Fruit fly (Drosophila melanogaster) whole organism, embryonic: Measurements from ENCODE around the gene Roc1b.

Experiments used
- BtbVII ChIP-seq: fragments of 200-800 bp; sonication (Bioruptor generic); optimal IDR thresholded peaks from 3 replicates; lab custom pipeline; 2017; ENCODE audit warnings: missing biosample characterization, mild to moderate bottlenecking, missing genetic modification characterization
- CG10147 ChIP-seq: fragments of 200-800 bp; sonication (Bioruptor generic); optimal IDR thresholded peaks from 2 replicates; lab custom pipeline; 2019; ENCODE audit warnings: missing biosample characterization, mild to moderate bottlenecking, missing genetic modification characterization, moderate library complexity
- CG10209 ChIP-seq: fragments of 200-800 bp; sonication (Bioruptor generic); optimal IDR thresholded peaks from 3 replicates; lab custom pipeline; 2017; ENCODE audit warnings: missing biosample characterization, mild to moderate bottlenecking, missing genetic modification characterization, missing genetic modification reagents
- CG11085 ChIP-seq: fragments of 200-800 bp; sonication (Bioruptor generic); IDR thresholded peaks from 2 replicates; pipeline ENCODE4 v1.3.6; 2022; ENCODE audit warnings: missing biosample characterization, missing genetic modification characterization
- CG11695 ChIP-seq: fragments of 200-800 bp; sonication (Bioruptor generic); IDR thresholded peaks from 3 replicates; pipeline ENCODE4 v1.3.6; 2022; ENCODE audit warnings: missing biosample characterization, missing genetic modification characterization
- CG12071 ChIP-seq: fragments of 200-800 bp; sonication (Bioruptor generic); optimal IDR thresholded peaks from 3 replicates; lab custom pipeline; 2018; ENCODE audit warnings: missing biosample characterization, mild to moderate bottlenecking, missing genetic modification characterization
- CG12391 ChIP-seq: fragments of 200-800 bp; sonication (Bioruptor generic); optimal IDR thresholded peaks from 3 replicates; lab custom pipeline; 2018; ENCODE audit warnings: missing biosample characterization, mild to moderate bottlenecking, missing genetic modification characterization, moderate library complexity
- CG13424 ChIP-seq: fragments of 200-800 bp; sonication (Bioruptor generic); optimal IDR thresholded peaks from 2 replicates; lab custom pipeline; 2019; ENCODE audit warnings: missing biosample characterization, mild to moderate bottlenecking, missing genetic modification characterization, moderate library complexity
- CG15011 ChIP-seq: fragments of 200-800 bp; sonication (Bioruptor generic); optimal IDR thresholded peaks from 3 replicates; lab custom pipeline; 2018; ENCODE audit warnings: missing biosample characterization, mild to moderate bottlenecking, missing genetic modification characterization
- CG1529 ChIP-seq: fragments of 200-800 bp; sonication (Bioruptor generic); optimal IDR thresholded peaks from 3 replicates; lab custom pipeline; 2018; ENCODE audit warnings: missing biosample characterization, missing genetic modification characterization
- CG1602 ChIP-seq: fragments of 200-800 bp; sonication (Bioruptor generic); optimal IDR thresholded peaks from 3 replicates; lab custom pipeline; 2016; ENCODE audit warnings: missing biosample characterization, missing genetic modification characterization
- CG16813 ChIP-seq: fragments of 200-800 bp; sonication (Bioruptor generic); IDR thresholded peaks from 3 replicates; pipeline ENCODE4 v1.3.6; 2022; ENCODE audit warnings: missing biosample characterization, missing genetic modification characterization; ENCODE audit not compliant: partially characterized antibody
- CG17186 ChIP-seq: fragments of 200-800 bp; sonication (Bioruptor generic); optimal IDR thresholded peaks from 3 replicates; lab custom pipeline; 2017; ENCODE audit warnings: missing biosample characterization, missing genetic modification reagents, missing genetic modification characterization
- CG1832 ChIP-seq: fragments of 200-800 bp; sonication (Bioruptor generic); optimal IDR thresholded peaks from 2 replicates; lab custom pipeline; 2017; ENCODE audit warnings: missing biosample characterization, mild to moderate bottlenecking, missing genetic modification characterization, inconsistent platforms
- CG18599 ChIP-seq: fragments of 200-800 bp; sonication (Bioruptor generic); optimal IDR thresholded peaks from 3 replicates; lab custom pipeline; 2017; ENCODE audit warnings: missing biosample characterization, missing genetic modification characterization, mild to moderate bottlenecking, moderate library complexity, missing genetic modification reagents
- CG2199 ChIP-seq: fragments of 200-800 bp; sonication (Bioruptor generic); IDR thresholded peaks from 3 replicates; pipeline ENCODE4 v1.3.6; 2022; ENCODE audit warnings: missing biosample characterization, missing genetic modification characterization
- CG2678 ChIP-seq: fragments of 200-800 bp; sonication (Bioruptor generic); optimal IDR thresholded peaks from 3 replicates; lab custom pipeline; 2019; ENCODE audit warnings: missing biosample characterization, mild to moderate bottlenecking, missing genetic modification characterization, moderate library complexity
- CG4854 ChIP-seq: fragments of 200-800 bp; sonication (Bioruptor generic); optimal IDR thresholded peaks from 2 replicates; lab custom pipeline; 2016; ENCODE audit warnings: missing biosample characterization, missing genetic modification characterization, inconsistent platforms
- CG6254 ChIP-seq: fragments of 200-800 bp; sonication (Bioruptor generic); optimal IDR thresholded peaks from 3 replicates; lab custom pipeline; 2017; ENCODE audit warnings: mild to moderate bottlenecking, missing biosample characterization, missing genetic modification reagents, missing genetic modification characterization
- CG6791 ChIP-seq: fragments of 200-800 bp; sonication (Bioruptor generic); IDR thresholded peaks from 3 replicates; pipeline ENCODE4 v1.3.6; 2022; ENCODE audit warnings: missing biosample characterization, missing genetic modification characterization; ENCODE audit not compliant: partially characterized antibody
- CG6854 ChIP-seq: fragments of 200-800 bp; sonication (Bioruptor generic); optimal IDR thresholded peaks from 3 replicates; lab custom pipeline; 2017; ENCODE audit warnings: missing biosample characterization, mild to moderate bottlenecking, missing genetic modification characterization
- CG7745 ChIP-seq: fragments of 200-800 bp; sonication (Bioruptor generic); optimal IDR thresholded peaks from 2 replicates; lab custom pipeline; 2018; ENCODE audit warnings: missing biosample characterization, mild to moderate bottlenecking, missing genetic modification characterization, moderate library complexity
- CG9797 ChIP-seq: fragments of 200-800 bp; sonication (Bioruptor generic); optimal IDR thresholded peaks from 3 replicates; lab custom pipeline; 2018; ENCODE audit warnings: missing biosample characterization, mild to moderate bottlenecking, missing genetic modification characterization
- Dll ChIP-seq: fragments of 200-800 bp; sonication (Bioruptor generic); IDR thresholded peaks from 4 replicates; pipeline ENCODE4 v1.3.6; 2022; ENCODE audit warnings: missing biosample characterization, missing genetic modification characterization; ENCODE audit not compliant: partially characterized antibody
- Drgx ChIP-seq: fragments of 200-800 bp; sonication (Bioruptor generic); IDR thresholded peaks from 2 replicates; pipeline ENCODE4 v1.3.6; 2022; ENCODE audit warnings: missing biosample characterization, missing genetic modification characterization
- Gsc ChIP-seq: fragments of 200-800 bp; sonication (Bioruptor generic); IDR thresholded peaks from 2 replicates; pipeline ENCODE4 v1.3.6; 2022; ENCODE audit warnings: missing biosample characterization, missing genetic modification characterization
- Hand ChIP-seq: fragments of 200-800 bp; sonication (Bioruptor generic); optimal IDR thresholded peaks from 2 replicates; lab custom pipeline; 2017; ENCODE audit warnings: mild to moderate bottlenecking, missing biosample characterization, missing genetic modification reagents, missing genetic modification characterization
- Hr3 ChIP-seq: fragments of 200-800 bp; sonication (Bioruptor generic); optimal IDR thresholded peaks from 3 replicates; lab custom pipeline; 2016; ENCODE audit warnings: missing biosample characterization, missing genetic modification characterization
- Hr39 ChIP-seq: fragments of >200 bp; optimal IDR thresholded peaks from 2 replicates; lab custom pipeline; 2017
- NFAT ChIP-seq: fragments of 200-800 bp; sonication (Bioruptor generic); IDR thresholded peaks from 2 replicates; pipeline ENCODE4 v1.3.6; 2022; ENCODE audit warnings: missing biosample characterization, missing genetic modification characterization
- Xbp1 ChIP-seq: fragments of 200-800 bp; sonication (Bioruptor generic); optimal IDR thresholded peaks from 3 replicates; lab custom pipeline; 2016; ENCODE audit warnings: missing biosample characterization, mild to moderate bottlenecking, missing genetic modification characterization
- ara ChIP-seq: fragments of 200-800 bp; sonication (Bioruptor generic); IDR thresholded peaks from 2 replicates; pipeline ENCODE4 v1.3.6; 2022; ENCODE audit warnings: missing biosample characterization, missing genetic modification characterization
- bsh ChIP-seq, 2 experiments: fragments of 200-800 bp; sonication (Bioruptor generic); optimal IDR thresholded peaks; 2 replicates each; lab custom pipeline; 2017 to 2018; ENCODE audit warnings: mild to moderate bottlenecking in 2 of 2, missing biosample characterization in 2 of 2, missing genetic modification characterization in 2 of 2, moderate library complexity in 1 of 2
- danr ChIP-seq: fragments of 200-800 bp; sonication (Bioruptor generic); IDR thresholded peaks from 2 replicates; pipeline ENCODE4 v1.3.6; 2022; ENCODE audit warnings: missing biosample characterization, missing genetic modification characterization
- dati ChIP-seq: fragments of 200-800 bp; sonication (Bioruptor generic); IDR thresholded peaks from 2 replicates; pipeline ENCODE4 v1.3.6; 2022; ENCODE audit warnings: missing biosample characterization, missing genetic modification characterization
- gem ChIP-seq: fragments of 200-800 bp; sonication (Bioruptor generic); optimal IDR thresholded peaks from 2 replicates; lab custom pipeline; 2019; ENCODE audit warnings: missing biosample characterization, mild to moderate bottlenecking, missing genetic modification characterization, moderate library complexity
- lab ChIP-seq: fragments of 200-800 bp; sonication (Bioruptor generic); optimal IDR thresholded peaks from 3 replicates; lab custom pipeline; 2017; ENCODE audit warnings: missing biosample characterization, missing genetic modification characterization, mild to moderate bottlenecking, moderate library complexity, missing genetic modification reagents
- lbe ChIP-seq: fragments of 200-800 bp; sonication (Bioruptor generic); optimal IDR thresholded peaks from 2 replicates; lab custom pipeline; 2016; ENCODE audit warnings: missing biosample characterization, mild to moderate bottlenecking, missing genetic modification characterization
- oc ChIP-seq: fragments of 200-800 bp; sonication (Bioruptor generic); optimal IDR thresholded peaks from 2 replicates; lab custom pipeline; 2018; ENCODE audit warnings: missing biosample characterization, mild to moderate bottlenecking, missing genetic modification characterization, moderate library complexity
- odd ChIP-seq: fragments of 200-800 bp; sonication (Bioruptor generic); optimal IDR thresholded peaks from 2 replicates; lab custom pipeline; 2017; ENCODE audit warnings: missing biosample characterization, mild to moderate bottlenecking, missing genetic modification characterization
- phol ChIP-seq: fragments of 200-800 bp; sonication (Bioruptor generic); optimal IDR thresholded peaks from 3 replicates; lab custom pipeline; 2018; ENCODE audit warnings: missing biosample characterization, mild to moderate bottlenecking, missing genetic modification characterization, moderate library complexity
- prd ChIP-seq, 3 experiments: fragments of >200 bp in 2 of 3; fragments of 200-800 bp in 1 of 3; sonication (Bioruptor generic) in 1 of 3; optimal IDR thresholded peaks in 2 of 3; IDR thresholded peaks in 1 of 3; 2 replicates in 2 of 3; 3 replicates in 1 of 3; pipeline versions ENCODE4 v1.3.6 to Lab custom; 2017 to 2022; ENCODE audit warnings: missing biosample characterization in 1 of 3, missing genetic modification characterization in 1 of 3
- sens-2 ChIP-seq: fragments of 200-800 bp; sonication (Bioruptor generic); IDR thresholded peaks from 2 replicates; pipeline ENCODE4 v1.3.6; 2022; ENCODE audit warnings: missing biosample characterization, missing genetic modification characterization
- ssp ChIP-seq: fragments of 200-800 bp; sonication (Bioruptor generic); IDR thresholded peaks from 2 replicates; pipeline ENCODE4 v1.3.6; 2022; ENCODE audit warnings: missing biosample characterization, missing genetic modification characterization
- trh ChIP-seq: fragments of 200-800 bp; sonication (Bioruptor generic); optimal IDR thresholded peaks from 2 replicates; lab custom pipeline; 2016; ENCODE audit warnings: missing biosample characterization, missing genetic modification characterization
- usp ChIP-seq: fragments of >200 bp; optimal IDR thresholded peaks from 2 replicates; lab custom pipeline; 2017; ENCODE audit warnings: missing biosample characterization, missing genetic modification characterization
- wdn ChIP-seq: fragments of 200-800 bp; sonication (Bioruptor generic); IDR thresholded peaks from 2 replicates; pipeline ENCODE4 v1.3.6; 2022; ENCODE audit warnings: missing biosample characterization, missing genetic modification characterization
- wor ChIP-seq: fragments of 200-800 bp; sonication (Bioruptor generic); IDR thresholded peaks from 2 replicates; pipeline ENCODE4 v1.3.6; 2022; ENCODE audit warnings: missing biosample characterization, missing genetic modification characterization

The Roc1b gene

DNA sequence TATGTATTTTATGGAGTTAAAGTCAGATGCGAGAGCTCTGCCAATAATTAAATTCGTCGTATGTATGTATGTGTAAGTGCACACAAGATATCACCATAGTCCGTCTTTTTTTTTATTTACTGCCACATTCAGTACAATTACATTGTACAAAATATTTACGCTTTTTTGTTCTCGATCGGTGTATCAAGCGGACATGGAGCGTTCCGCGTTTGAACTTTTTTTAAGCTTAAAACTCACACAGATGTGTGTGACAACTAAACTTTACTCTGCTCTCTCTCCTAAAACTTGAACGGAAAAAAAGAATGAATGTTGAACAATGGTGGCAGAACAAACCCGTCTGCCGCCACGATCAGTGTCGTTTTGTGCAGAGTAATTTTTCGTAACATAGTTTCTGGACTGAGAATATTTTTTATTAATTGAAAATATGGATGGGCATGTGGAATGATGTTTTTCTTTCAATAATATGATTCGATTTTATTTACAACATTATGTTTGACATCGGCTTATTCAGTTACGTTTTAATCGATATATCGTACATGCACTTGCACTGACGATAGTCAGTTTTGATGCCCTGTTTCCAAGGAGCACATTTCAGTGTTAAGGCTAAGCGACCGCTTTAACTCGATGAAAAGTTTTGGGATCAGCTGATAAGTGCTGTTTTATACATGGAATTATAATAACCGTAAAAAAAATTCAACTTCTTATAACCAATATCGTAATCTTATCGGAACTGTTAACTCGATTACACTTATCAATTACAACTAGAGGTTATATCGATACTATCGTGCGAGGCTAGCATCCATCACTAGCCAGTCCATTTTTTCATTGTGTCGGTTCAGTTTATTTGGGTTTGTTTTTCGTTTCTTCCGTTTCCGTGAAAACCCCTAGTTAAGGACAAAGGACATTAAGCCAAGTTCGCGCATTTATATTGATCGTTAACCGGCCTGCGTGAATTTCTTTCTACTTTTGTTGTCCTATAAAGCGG is 10.8 kb upstream of the Roc1b start, which contains the start of gene mth:
mth (minus strand) TSS at position 302 of the 985 bp plus-strand sequence.
- TF ChIP-seq Xbp1 (GFP tag; lab: Kevin White, UChicago) (peak; percentile 55), Drgx (GFP tag; lab: Robert Waterston, UW) (no peak), CG13424 (tag; lab: Kevin White, UChicago) (peak; percentile 37), Hr3 (GFP tag; lab: Kevin White, UChicago) (no peak), CG2678 (tag; lab: Kevin White, UChicago) (peak; percentile 34), Dll (peak; percentile 99), Gsc (GFP tag; lab: Robert Waterston, UW) (no peak), odd (GFP tag; lab: Kevin White, UChicago) (no peak), CG12071 (no peak), bsh (GFP tag; optimal IDR thresholded peaks at IDR 0.05; lab: Kevin White, UChicago) (peak in 1 of 2 experiments; percentile 47), Hr39 (lab: Kevin White, UChicago) (no peak), CG18599 (GFP tag; lab: Kevin White, UChicago) (peak; percentile 4), wdn (GFP tag; lab: Robert Waterston, UW) (no peak), dati (no peak), CG10209 (GFP tag; lab: Kevin White, UChicago) (no peak), CG10147 (GFP tag; lab: Kevin White, UChicago) (no peak), oc (no peak), lbe (GFP tag; lab: Kevin White, UChicago) (no peak), wor (GFP tag; lab: Robert Waterston, UW) (peak; percentile 30; the same call in 1 of the 2 replicates), CG11085 (GFP tag; lab: Robert Waterston, UW) (no peak), CG7745 (no peak), CG11695 (GFP tag; lab: Robert Waterston, UW) (no peak), CG6254 (GFP tag; lab: Kevin White, UChicago) (no peak), CG12391 (peak; percentile 70), ara (GFP tag; lab: Robert Waterston, UW) (no peak), NFAT (GFP tag; lab: Robert Waterston, UW) (no peak), CG16813 (peak; percentile 99), ssp (GFP tag; lab: Robert Waterston, UW) (peak; percentile 96), usp (GFP tag; lab: Kevin White, UChicago) (no peak), CG1529 (GFP tag; lab: Kevin White, UChicago) (no peak), CG6854 (no peak), CG1832 (GFP tag; lab: Kevin White, UChicago) (no peak), CG17186 (GFP tag; lab: Kevin White, UChicago) (peak; percentile 73), lab (peak; percentile 8), sens-2 (GFP tag; lab: Robert Waterston, UW) (no peak), prd (optimal IDR thresholded peaks at IDR 0.05; lab: Kevin White, UChicago) (no peak), prd (GFP tag; IDR thresholded peaks at IDR 0.05; lab: Robert Waterston, UW) (peak; percentile 63), BtbVII (GFP tag; lab: Kevin White, UChicago) (peak; percentile 11), gem (tag; lab: Kevin White, UChicago) (peak; percentile 63), CG9797 (GFP tag; lab: Kevin White, UChicago) (peak; percentile 54), phol (tag; lab: Kevin White, UChicago) (peak; percentile 77), CG4854 (GFP tag; lab: Kevin White, UChicago) (peak; percentile 48), CG1602 (GFP tag; lab: Kevin White, UChicago) (peak; percentile 42), danr (no peak), CG6791 (peak; percentile 96), Hand (no peak), trh (GFP tag; lab: Kevin White, UChicago) (no peak), CG15011 (peak; percentile 16), CG2199 (GFP tag; lab: Robert Waterston, UW) (no peak)
